Worm (Caenorhabditis elegans) whole organism, midembryonic: Measurements from ENCODE around the gene C13E3.1.

Experiments used
- flt-1 ChIP-seq: fragments of 200-800 bp; sonication (Bioruptor generic); IDR thresholded peaks from 2 replicates; pipeline ENCODE4 v1.3.6; 2022; ENCODE audit warnings: missing genetic modification characterization, missing compliant biosample characterization
- ref-1 ChIP-seq: fragments of 200-800 bp; sonication (Bioruptor generic); conservative IDR thresholded peaks from 2 replicates; pipeline ENCODE4 v1.3.6; 2022; ENCODE audit warnings: missing genetic modification reagents, missing genetic modification characterization, missing compliant biosample characterization

- no peak for TF ChIP-seq ref-1 (GFP tag; lab: Robert Waterston, UW)
- no peak for TF ChIP-seq flt-1 (GFP tag; lab: Robert Waterston, UW)
Observed at ce11 chrX:8902920-8903319, 10.0 kb downstream of the C13E3.1 start.
